Worm (Caenorhabditis elegans) whole organism, L3 larva: ENCODE data around the gene F46C5.7.

Source experiments
- ceh-82 ChIP-seq: fragments of 150-350 bp; optimal IDR thresholded peaks from 2 replicates; lab custom pipeline; 2014; ENCODE audit warnings: missing biosample characterization, missing genetic modification characterization
- daf-12 ChIP-seq: fragments of 150-350 bp; optimal IDR thresholded peaks from 2 replicates; lab custom pipeline; 2014; ENCODE audit warnings: missing biosample characterization, missing genetic modification reagents, missing genetic modification characterization
- elt-2 ChIP-seq: sonication (generic microtip); optimal IDR thresholded peaks from 2 replicates; lab custom pipeline; 2016; ENCODE audit warnings: missing genetic modification reagents, mild to moderate bottlenecking, missing genetic modification characterization, missing compliant biosample characterization
- fkh-10 ChIP-seq: sonication (generic microtip); optimal IDR thresholded peaks from 2 replicates; lab custom pipeline; 2017; ENCODE audit warnings: missing biosample characterization, missing genetic modification reagents, missing genetic modification characterization
- nhr-43 ChIP-seq: sonication (generic microtip); optimal IDR thresholded peaks from 2 replicates; lab custom pipeline; 2016; ENCODE audit warnings: mild to moderate bottlenecking, missing genetic modification characterization, missing compliant biosample characterization; ENCODE audit not compliant: poor library complexity, severe bottlenecking
- skn-1 ChIP-seq: fragments of 150-350 bp; optimal IDR thresholded peaks from 2 replicates; lab custom pipeline; 2014; ENCODE audit warnings: missing biosample characterization, missing genetic modification characterization
- unc-62 ChIP-seq: fragments of 150-350 bp; sonication (generic microtip); optimal IDR thresholded peaks from 4 replicates; lab custom pipeline; 2014; ENCODE audit warnings: missing biosample characterization, missing genetic modification reagents, missing genetic modification characterization

ce11 chrII:8889589-8889988 lies 50.5 kb downstream of the F46C5.7 start:
- TF ChIP-seq nhr-43 (tag; lab: Kevin White, UChicago) (no peak), skn-1 (tag; lab: Kevin White, UChicago) (no peak), ceh-82 (no peak), fkh-10 (GFP tag; lab: Kevin White, UChicago) (no peak), elt-2 (tag; lab: Kevin White, UChicago) (no peak), unc-62 (GFP tag; lab: Kevin White, UChicago) (no peak), daf-12 (tag; lab: Kevin White, UChicago) (no peak)
